Worm (Caenorhabditis elegans) whole organism, L1 larva: ENCODE measurements around the gene nhr-136.

ENCODE experiments used
- C04F5.9 ChIP-seq: sonication (generic microtip); optimal IDR thresholded peaks from 2 replicates; lab custom pipeline; 2016; ENCODE audit warnings: missing genetic modification characterization, missing compliant biosample characterization
- C16A3.4 ChIP-seq: fragments of 150-350 bp; optimal IDR thresholded peaks from 2 replicates; lab custom pipeline; 2014; ENCODE audit warnings: missing biosample characterization, missing genetic modification characterization
- C34B4.2 ChIP-seq: sonication (generic microtip); optimal IDR thresholded peaks from 2 replicates; lab custom pipeline; 2017; ENCODE audit warnings: mild to moderate bottlenecking, missing genetic modification characterization, missing compliant biosample characterization
- F16B12.6 ChIP-seq: fragments of 150-350 bp; optimal IDR thresholded peaks from 2 replicates; lab custom pipeline; 2014; ENCODE audit warnings: missing biosample characterization, missing genetic modification characterization
- aha-1 ChIP-seq: fragments of 150-350 bp; optimal IDR thresholded peaks from 2 replicates; lab custom pipeline; 2014; ENCODE audit warnings: missing biosample characterization, missing genetic modification characterization
- alr-1 ChIP-seq: fragments of 200-800 bp; sonication (Bioruptor generic); optimal IDR thresholded peaks from 2 replicates; lab custom pipeline; 2018; ENCODE audit warnings: borderline replicate concordance, mild to moderate bottlenecking, missing genetic modification characterization, missing compliant biosample characterization
- aly-2 ChIP-seq: fragments of 150-350 bp; optimal IDR thresholded peaks from 2 replicates; lab custom pipeline; 2014; ENCODE audit warnings: missing biosample characterization, missing genetic modification characterization
- blmp-1 ChIP-seq: fragments of 150-350 bp; optimal IDR thresholded peaks from 2 replicates; lab custom pipeline; 2014; ENCODE audit warnings: missing biosample characterization, missing genetic modification characterization
- ceh-63 ChIP-seq: fragments of 200-800 bp; sonication (Bioruptor generic); optimal IDR thresholded peaks from 2 replicates; lab custom pipeline; 2018; ENCODE audit warnings: mild to moderate bottlenecking, missing genetic modification characterization, missing compliant biosample characterization
- ceh-82 ChIP-seq, 3 experiments: fragments of 150-350 bp in 1 of 3; sonication (generic microtip) in 2 of 3; optimal IDR thresholded peaks; 2 replicates each; lab custom pipeline; 2014 to 2017; ENCODE audit warnings: missing biosample characterization in 3 of 3, missing genetic modification characterization in 3 of 3
- ceh-90 ChIP-seq: sonication (generic microtip); optimal IDR thresholded peaks from 2 replicates; lab custom pipeline; 2016; ENCODE audit warnings: missing genetic modification characterization, missing compliant biosample characterization
- dpl-1 ChIP-seq, 3 experiments: fragments of 150-350 bp in 2 of 3; sonication (generic microtip) in 1 of 3; optimal IDR thresholded peaks; 2 replicates each; lab custom pipeline; 2014 to 2017; ENCODE audit warnings: missing biosample characterization in 3 of 3, missing genetic modification characterization in 3 of 3, missing genetic modification reagents in 3 of 3
- efl-1 ChIP-seq, 4 experiments: fragments of 150-350 bp; optimal IDR thresholded peaks in 3 of 4; peaks in 1 of 4; 1 replicate in 1 of 4; 2 replicates in 3 of 4; lab custom pipeline; 2014; ENCODE audit warnings: missing biosample characterization in 2 of 4, missing genetic modification characterization in 2 of 4, missing genetic modification reagents in 2 of 4
- egl-13 ChIP-seq: sonication (generic microtip); optimal IDR thresholded peaks from 2 replicates; lab custom pipeline; 2016; ENCODE audit warnings: missing genotype, missing genetic modification reagents, missing genetic modification characterization, missing compliant biosample characterization
- egl-27 ChIP-seq, 2 experiments: fragments of 150-350 bp in 1 of 2; sonication (generic microtip); optimal IDR thresholded peaks; 3 replicates each; lab custom pipeline; 2017 to 2018; ENCODE audit warnings: missing biosample characterization in 2 of 2, missing genetic modification characterization in 2 of 2, missing genetic modification reagents in 2 of 2
- elt-2 ChIP-seq: sonication (generic microtip); optimal IDR thresholded peaks from 2 replicates; lab custom pipeline; 2016; ENCODE audit warnings: missing genetic modification characterization, mild to moderate bottlenecking, inconsistent platforms, missing compliant biosample characterization, missing genetic modification reagents
- fkh-10 ChIP-seq: sonication (generic microtip); optimal IDR thresholded peaks from 2 replicates; lab custom pipeline; 2017; ENCODE audit warnings: missing biosample characterization, missing genetic modification reagents, missing genetic modification characterization
- fos-1 ChIP-seq: fragments of 150-350 bp; optimal IDR thresholded peaks from 2 replicates; lab custom pipeline; 2014; ENCODE audit warnings: missing biosample characterization, missing genetic modification characterization
- hlh-17 ChIP-seq: fragments of 200-800 bp; sonication (Bioruptor generic); optimal IDR thresholded peaks from 2 replicates; lab custom pipeline; 2018; ENCODE audit warnings: missing genetic modification characterization, mild to moderate bottlenecking, missing compliant biosample characterization, moderate library complexity, borderline replicate concordance
- irx-1 ChIP-seq: sonication (generic microtip); optimal IDR thresholded peaks from 2 replicates; lab custom pipeline; 2016; ENCODE audit warnings: missing genetic modification characterization, missing compliant biosample characterization
- isw-1 ChIP-seq: fragments of 200-800 bp; sonication (Bioruptor generic); IDR thresholded peaks from 2 replicates; pipeline ENCODE4 v1.3.6; 2022; ENCODE audit warnings: missing genetic modification characterization, missing compliant biosample characterization
- lin-14 ChIP-seq: fragments of 200-800 bp; sonication (Bioruptor generic); optimal IDR thresholded peaks from 2 replicates; lab custom pipeline; 2018; ENCODE audit warnings: mild to moderate bottlenecking, missing genetic modification characterization, moderate library complexity, missing compliant biosample characterization
- lin-35 ChIP-seq, 2 experiments: fragments of 150-350 bp; optimal IDR thresholded peaks; 2 replicates each; lab custom pipeline; 2014; ENCODE audit warnings: missing biosample characterization in 2 of 2, missing genetic modification characterization in 2 of 2, missing genetic modification reagents in 2 of 2
- lin-39 ChIP-seq: fragments of 150-350 bp; optimal IDR thresholded peaks from 2 replicates; lab custom pipeline; 2014; ENCODE audit warnings: missing biosample characterization, missing genetic modification reagents, missing genetic modification characterization
- lir-3 ChIP-seq: sonication (generic microtip); optimal IDR thresholded peaks from 2 replicates; lab custom pipeline; 2016; ENCODE audit warnings: mild to moderate bottlenecking, missing genetic modification characterization, moderate library complexity, missing compliant biosample characterization; ENCODE audit not compliant: poor library complexity
- lsy-2 ChIP-seq, 2 experiments: fragments of 150-350 bp; optimal IDR thresholded peaks; 2 replicates each; lab custom pipeline; 2014; ENCODE audit warnings: missing biosample characterization in 2 of 2, missing genetic modification characterization in 2 of 2
- mep-1 ChIP-seq: fragments of 150-350 bp; optimal IDR thresholded peaks from 2 replicates; lab custom pipeline; 2014; ENCODE audit warnings: missing biosample characterization, missing genetic modification characterization
- nhr-237 ChIP-seq: fragments of 150-350 bp; optimal IDR thresholded peaks from 2 replicates; lab custom pipeline; 2014; ENCODE audit warnings: missing biosample characterization, missing genetic modification characterization
- nhr-71 ChIP-seq: sonication (generic microtip); optimal IDR thresholded peaks from 2 replicates; lab custom pipeline; 2016; ENCODE audit warnings: mild to moderate bottlenecking, missing genetic modification characterization, moderate library complexity, missing compliant biosample characterization
- nhr-77 ChIP-seq: fragments of 150-350 bp; optimal IDR thresholded peaks from 2 replicates; lab custom pipeline; 2014; ENCODE audit warnings: missing biosample characterization, missing genetic modification characterization
- nhr-90 ChIP-seq: sonication (generic microtip); optimal IDR thresholded peaks from 2 replicates; lab custom pipeline; 2016; ENCODE audit warnings: mild to moderate bottlenecking, missing genetic modification characterization, missing compliant biosample characterization; ENCODE audit not compliant: poor library complexity
- pag-3 ChIP-seq: sonication (generic microtip); optimal IDR thresholded peaks from 2 replicates; lab custom pipeline; 2017; ENCODE audit warnings: missing genetic modification characterization, mild to moderate bottlenecking, missing compliant biosample characterization, antibody characterized with exemption, borderline replicate concordance; ENCODE audit not compliant: insufficient read depth
- pax-3 ChIP-seq: fragments of 200-800 bp; sonication (Bioruptor generic); optimal IDR thresholded peaks from 2 replicates; lab custom pipeline; 2018; ENCODE audit warnings: mild to moderate bottlenecking, missing genetic modification characterization, moderate library complexity, missing compliant biosample characterization
- pqm-1 ChIP-seq: sonication (generic microtip); optimal IDR thresholded peaks from 3 replicates; lab custom pipeline; 2017; ENCODE audit warnings: missing biosample characterization, missing genetic modification characterization
- snpc-4 ChIP-seq: fragments of 150-350 bp; optimal IDR thresholded peaks from 2 replicates; lab custom pipeline; 2014; ENCODE audit warnings: missing biosample characterization, missing genetic modification characterization
- snu-23 ChIP-seq: sonication (generic microtip); optimal IDR thresholded peaks from 2 replicates; lab custom pipeline; 2016; ENCODE audit warnings: missing genetic modification characterization, missing compliant biosample characterization
- sptf-1 ChIP-seq: fragments of 150-350 bp; optimal IDR thresholded peaks from 2 replicates; lab custom pipeline; 2014; ENCODE audit warnings: missing biosample characterization, missing genetic modification characterization
- sup-37 ChIP-seq: fragments of 200-800 bp; sonication (Bioruptor generic); optimal IDR thresholded peaks from 2 replicates; lab custom pipeline; 2018; ENCODE audit warnings: mild to moderate bottlenecking, missing genetic modification characterization, missing compliant biosample characterization
- tbx-2 ChIP-seq: sonication (generic microtip); optimal IDR thresholded peaks from 2 replicates; lab custom pipeline; 2016; ENCODE audit warnings: missing genetic modification characterization, missing compliant biosample characterization
- unc-130 ChIP-seq: fragments of 150-350 bp; optimal IDR thresholded peaks from 2 replicates; lab custom pipeline; 2017; ENCODE audit warnings: missing biosample characterization, missing genetic modification characterization, inconsistent platforms
- unc-62 ChIP-seq: fragments of 150-350 bp; optimal IDR thresholded peaks from 2 replicates; lab custom pipeline; 2014; ENCODE audit warnings: missing biosample characterization, missing genetic modification reagents, missing genetic modification characterization
- xbp-1 ChIP-seq: sonication (generic microtip); optimal IDR thresholded peaks from 2 replicates; lab custom pipeline; 2016; ENCODE audit warnings: missing genetic modification characterization, missing compliant biosample characterization
- zip-4 ChIP-seq: fragments of 200-800 bp; sonication (Bioruptor generic); optimal IDR thresholded peaks from 2 replicates; lab custom pipeline; 2018; ENCODE audit warnings: mild to moderate bottlenecking, missing genetic modification characterization, moderate library complexity, missing compliant biosample characterization
- ztf-11 ChIP-seq, 2 experiments: sonication (generic microtip); optimal IDR thresholded peaks; 2 replicates each; lab custom pipeline; 2016 to 2017; ENCODE audit warnings: missing genetic modification characterization in 2 of 2, missing biosample characterization in 1 of 2, missing compliant biosample characterization in 1 of 2

The nhr-136 gene

DNA sequence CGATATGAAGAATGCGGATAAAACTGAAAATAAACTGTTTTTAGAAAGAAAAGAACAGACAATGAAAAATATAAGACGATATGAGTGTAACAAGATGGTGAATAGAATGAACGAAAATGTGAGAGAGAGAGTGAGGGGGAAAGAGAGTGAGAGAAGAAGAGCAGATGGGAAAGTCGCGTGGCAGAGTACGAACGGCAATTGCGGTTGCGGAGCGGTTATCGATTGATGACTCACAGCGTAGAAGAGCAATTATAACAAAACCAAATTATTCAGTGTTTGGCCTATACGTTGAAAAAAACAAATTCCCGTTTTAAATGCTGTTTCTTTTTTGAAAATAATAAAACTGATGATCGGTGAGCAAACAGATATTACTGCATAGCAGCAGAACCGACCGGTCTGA is 41.6 kb upstream of the nhr-136 start, which contains the start of gene pqn-53 (continued):
- peak in 1 of 2 experiments; percentile 21 for TF ChIP-seq lsy-2 (tag; optimal IDR thresholded peaks at IDR 0.05; lab: Kevin White, UChicago)
- peak; percentile 18 for TF ChIP-seq fos-1
- TF ChIP-seq nhr-90, result no peak
- TF ChIP-seq lin-14, result peak; percentile 63
- TF ChIP-seq lin-39 (tag; lab: Kevin White, UChicago), result no peak
- no peak for TF ChIP-seq unc-130 (tag; lab: Kevin White, UChicago)
- peak; percentile 30 for TF ChIP-seq pag-3 (tag; lab: Kevin White, UChicago)
- TF ChIP-seq sup-37 (GFP tag; lab: Kevin White, UChicago), result no peak
- peak; percentile 8 for TF ChIP-seq snu-23 (GFP tag; lab: Kevin White, UChicago)
- TF ChIP-seq ceh-90 (tag; lab: Kevin White, UChicago), result no peak

- TF ChIP-seq isw-1 (no peak), egl-27 (tag; optimal IDR thresholded peaks at IDR 0.05; lab: Kevin White, UChicago) (no peak), fos-1 (no peak), lsy-2 (tag; optimal IDR thresholded peaks at IDR 0.05; lab: Kevin White, UChicago) (peak; percentile 40 to 60), elt-2 (tag; lab: Kevin White, UChicago) (no peak), nhr-71 (tag; lab: Kevin White, UChicago) (peak; percentile 25), pqm-1 (tag; lab: Kevin White, UChicago) (no peak), lin-14 (no peak), dpl-1 (GFP tag; optimal IDR thresholded peaks at IDR 0.05; lab: Kevin White, UChicago) (peak; percentile 18 to 53 (median 22)), tbx-2 (tag; lab: Kevin White, UChicago) (no peak), fkh-10 (GFP tag; lab: Kevin White, UChicago) (no peak), aly-2 (tag; lab: Kevin White, UChicago) (no peak), unc-62 (GFP tag; lab: Kevin White, UChicago) (no peak), snpc-4 (tag; lab: Kevin White, UChicago) (no peak), ceh-82 (tag; optimal IDR thresholded peaks at IDR 0.05; lab: Kevin White, UChicago) (peak in 1 of 3 experiments; percentile 8), nhr-237 (tag; lab: Kevin White, UChicago) (no peak), ceh-90 (tag; lab: Kevin White, UChicago) (no peak), hlh-17 (GFP tag; lab: Kevin White, UChicago) (no peak), ceh-63 (GFP tag; lab: Kevin White, UChicago) (no peak), irx-1 (no peak), lir-3 (tag; lab: Kevin White, UChicago) (peak; percentile 1), zip-4 (GFP tag; lab: Kevin White, UChicago) (no peak), nhr-77 (tag; lab: Kevin White, UChicago) (no peak), mep-1 (tag; lab: Kevin White, UChicago) (peak; percentile 54), egl-13 (no peak), snu-23 (GFP tag; lab: Kevin White, UChicago) (peak; percentile 34), C04F5.9 (tag; lab: Kevin White, UChicago) (no peak), lin-35 (GFP tag; optimal IDR thresholded peaks at IDR 0.05; lab: Kevin White, UChicago) (peak; percentile 20 to 57), efl-1 (optimal IDR thresholded peaks at IDR 0.05; lab: Kevin White, UChicago) (peak; percentile 13 to 42), efl-1 (GFP tag; optimal IDR thresholded peaks at IDR 0.05 in 1 of 2; lab: Kevin White, UChicago) (peak; percentile 59 to 94), pax-3 (tag; lab: Kevin White, UChicago) (peak; percentile 52), ztf-11 (tag; optimal IDR thresholded peaks at IDR 0.05; lab: Kevin White, UChicago) (no peak), F16B12.6 (tag; lab: Kevin White, UChicago) (peak; percentile 82), C16A3.4 (tag; lab: Kevin White, UChicago) (peak; percentile 5), C34B4.2 (tag; lab: Kevin White, UChicago) (no peak), sptf-1 (tag; lab: Kevin White, UChicago) (no peak), nhr-90 (peak; percentile 14), alr-1 (tag; lab: Kevin White, UChicago) (no peak), aha-1 (tag; lab: Kevin White, UChicago) (no peak), blmp-1 (tag; lab: Kevin White, UChicago) (peak; percentile 34), xbp-1 (tag; lab: Kevin White, UChicago) (peak; percentile 19)
- TF ChIP-seq, all 84 proteins: peak for 15
Observed at ce11 chrV:12065859-12066258, 41.1 kb upstream of the nhr-136 start.
